Fruit fly (Drosophila melanogaster) whole organism, embryonic: ENCODE results near the gene CG15536.

Experiments used
- B-H2 ChIP-seq: fragments of 200-800 bp; sonication (Bioruptor generic); optimal IDR thresholded peaks from 2 replicates; lab custom pipeline; 2018; ENCODE audit warnings: missing biosample characterization, mild to moderate bottlenecking, missing genetic modification characterization
- CG1024 ChIP-seq: fragments of 200-800 bp; sonication (Bioruptor generic); IDR thresholded peaks from 2 replicates; pipeline ENCODE4 v1.3.6; 2022; ENCODE audit warnings: missing biosample characterization, missing genetic modification characterization
- CG10543 ChIP-seq: fragments of 200-800 bp; sonication (Bioruptor generic); optimal IDR thresholded peaks from 3 replicates; lab custom pipeline; 2017; ENCODE audit warnings: missing biosample characterization, mild to moderate bottlenecking, missing genetic modification characterization, moderate library complexity
- CG11398 ChIP-seq: fragments of 200-800 bp; sonication (Bioruptor generic); optimal IDR thresholded peaks from 2 replicates; lab custom pipeline; 2016; ENCODE audit warnings: missing biosample characterization, missing genetic modification characterization
- CG11504 ChIP-seq: fragments of 200-800 bp; sonication (Bioruptor generic); optimal IDR thresholded peaks from 3 replicates; lab custom pipeline; 2019; ENCODE audit warnings: missing biosample characterization, mild to moderate bottlenecking, missing genetic modification characterization, moderate library complexity
- CG12071 ChIP-seq: fragments of 200-800 bp; sonication (Bioruptor generic); optimal IDR thresholded peaks from 3 replicates; lab custom pipeline; 2018; ENCODE audit warnings: missing biosample characterization, mild to moderate bottlenecking, missing genetic modification characterization
- CG1602 ChIP-seq: fragments of 200-800 bp; sonication (Bioruptor generic); optimal IDR thresholded peaks from 3 replicates; lab custom pipeline; 2016; ENCODE audit warnings: missing biosample characterization, missing genetic modification characterization
- CG17612 ChIP-seq: fragments of 200-800 bp; sonication (Bioruptor generic); IDR thresholded peaks from 2 replicates; pipeline ENCODE4 v1.3.6; 2022; ENCODE audit warnings: missing biosample characterization, missing genetic modification characterization
- CG18764 ChIP-seq: fragments of 200-800 bp; sonication (Bioruptor generic); optimal IDR thresholded peaks from 3 replicates; lab custom pipeline; 2016; ENCODE audit warnings: missing biosample characterization, missing genetic modification characterization
- CG30020 ChIP-seq: fragments of 200-800 bp; optimal IDR thresholded peaks from 2 replicates; lab custom pipeline; 2019; ENCODE audit warnings: missing biosample characterization, mild to moderate bottlenecking, missing genetic modification characterization, moderate library complexity
- CG4424 ChIP-seq: fragments of 200-800 bp; sonication (Bioruptor generic); optimal IDR thresholded peaks from 3 replicates; lab custom pipeline; 2016; ENCODE audit warnings: missing biosample characterization, missing genetic modification characterization
- CG4617 ChIP-seq: fragments of 200-800 bp; sonication (Bioruptor generic); optimal IDR thresholded peaks from 3 replicates; lab custom pipeline; 2016; ENCODE audit warnings: missing biosample characterization, missing genetic modification characterization, borderline replicate concordance
- CG7372 ChIP-seq: fragments of 200-800 bp; sonication (Bioruptor generic); IDR thresholded peaks from 2 replicates; pipeline ENCODE4 v1.3.6; 2022; ENCODE audit warnings: missing biosample characterization, missing genetic modification characterization
- CG7556 ChIP-seq: fragments of 200-800 bp; sonication (Bioruptor generic); optimal IDR thresholded peaks from 2 replicates; lab custom pipeline; 2017; ENCODE audit warnings: missing biosample characterization, mild to moderate bottlenecking, missing genetic modification characterization
- CG9215 ChIP-seq: fragments of 200-800 bp; sonication (Bioruptor generic); IDR thresholded peaks from 2 replicates; pipeline ENCODE4 v1.3.6; 2022; ENCODE audit warnings: missing biosample characterization, missing genetic modification characterization
- CG9876 ChIP-seq: fragments of 200-800 bp; sonication (Bioruptor generic); optimal IDR thresholded peaks from 2 replicates; lab custom pipeline; 2016; ENCODE audit warnings: missing biosample characterization, missing genetic modification characterization
- D ChIP-seq, 2 experiments: fragments of 200-800 bp in 1 of 2; fragments of >200 bp in 1 of 2; sonication (Bioruptor generic) in 1 of 2; optimal IDR thresholded peaks; 2 replicates in 1 of 2; 3 replicates in 1 of 2; lab custom pipeline; 2017; ENCODE audit warnings: mild to moderate bottlenecking in 1 of 2, missing biosample characterization in 1 of 2, missing genetic modification characterization in 1 of 2, missing genetic modification reagents in 1 of 2
- D19A ChIP-seq: fragments of 200-800 bp; optimal IDR thresholded peaks from 3 replicates; lab custom pipeline; 2019; ENCODE audit warnings: missing biosample characterization, mild to moderate bottlenecking, missing genetic modification characterization, moderate library complexity
- Gug ChIP-seq: fragments of 200-800 bp; sonication (Bioruptor generic); IDR thresholded peaks from 4 replicates; pipeline ENCODE4 v1.3.6; 2022; ENCODE audit warnings: missing biosample characterization, missing genetic modification characterization
- MTF-1 ChIP-seq: fragments of 200-800 bp; sonication (Bioruptor generic); optimal IDR thresholded peaks from 2 replicates; lab custom pipeline; 2018; ENCODE audit warnings: missing biosample characterization, mild to moderate bottlenecking, missing genetic modification characterization, borderline replicate concordance
- Meics ChIP-seq: fragments of 200-800 bp; sonication (Bioruptor generic); optimal IDR thresholded peaks from 2 replicates; lab custom pipeline; 2017; ENCODE audit warnings: missing biosample characterization, mild to moderate bottlenecking, missing genetic modification characterization
- NC2β ChIP-seq: fragments of 200-800 bp; sonication (Bioruptor generic); optimal IDR thresholded peaks from 2 replicates; lab custom pipeline; 2016; ENCODE audit warnings: missing biosample characterization, missing genetic modification characterization
- NFAT ChIP-seq: fragments of 200-800 bp; sonication (Bioruptor generic); IDR thresholded peaks from 2 replicates; pipeline ENCODE4 v1.3.6; 2022; ENCODE audit warnings: missing biosample characterization, missing genetic modification characterization
- Side ChIP-seq: fragments of 200-800 bp; sonication (Bioruptor generic); optimal IDR thresholded peaks from 2 replicates; lab custom pipeline; 2016; ENCODE audit warnings: missing biosample characterization, missing genetic modification characterization
- TFAM ChIP-seq: fragments of 200-800 bp; sonication (Bioruptor generic); optimal IDR thresholded peaks from 2 replicates; lab custom pipeline; 2017; ENCODE audit warnings: missing biosample characterization, missing genetic modification characterization, inconsistent platforms
- Xbp1 ChIP-seq: fragments of 200-800 bp; sonication (Bioruptor generic); optimal IDR thresholded peaks from 3 replicates; lab custom pipeline; 2016; ENCODE audit warnings: missing biosample characterization, mild to moderate bottlenecking, missing genetic modification characterization
- aop ChIP-seq: fragments of 200-800 bp; sonication (Bioruptor generic); IDR thresholded peaks from 2 replicates; pipeline ENCODE4 v1.3.6; 2022; ENCODE audit warnings: missing biosample characterization, missing genetic modification characterization
- bbx ChIP-seq: fragments of 200-800 bp; sonication (Bioruptor generic); IDR thresholded peaks from 2 replicates; pipeline ENCODE4 v1.3.6; 2022; ENCODE audit warnings: missing biosample characterization, missing genetic modification characterization; ENCODE audit not compliant: partially characterized antibody
- cas ChIP-seq: fragments of 200-800 bp; sonication (Bioruptor generic); IDR thresholded peaks from 2 replicates; pipeline ENCODE4 v1.3.6; 2022; ENCODE audit warnings: missing biosample characterization, missing genetic modification characterization
- cato ChIP-seq: fragments of 200-800 bp; sonication (Bioruptor generic); optimal IDR thresholded peaks from 2 replicates; lab custom pipeline; 2016; ENCODE audit warnings: missing biosample characterization, missing genetic modification characterization, borderline replicate concordance
- croc ChIP-seq: fragments of 200-800 bp; sonication (Bioruptor generic); conservative IDR thresholded peaks from 3 replicates; pipeline ENCODE4 v1.3.6; 2022; ENCODE audit warnings: missing biosample characterization, missing genetic modification characterization
- dmrt99B ChIP-seq: fragments of 200-800 bp; sonication (Bioruptor generic); optimal IDR thresholded peaks from 2 replicates; lab custom pipeline; 2018; ENCODE audit warnings: missing biosample characterization, mild to moderate bottlenecking, missing genetic modification characterization, moderate library complexity
- esg ChIP-seq: fragments of 200-800 bp; sonication (Bioruptor generic); conservative IDR thresholded peaks from 2 replicates; pipeline ENCODE4 v1.3.6; 2022; ENCODE audit warnings: missing biosample characterization, missing genetic modification characterization
- gfzf ChIP-seq: fragments of 200-800 bp; sonication (Bioruptor generic); optimal IDR thresholded peaks from 2 replicates; lab custom pipeline; 2016; ENCODE audit warnings: missing biosample characterization, mild to moderate bottlenecking, missing genetic modification characterization, moderate library complexity
- gt ChIP-seq: fragments of 200-800 bp; sonication (Bioruptor generic); IDR thresholded peaks from 2 replicates; pipeline ENCODE4 v1.3.6; 2022; ENCODE audit warnings: missing biosample characterization, missing genetic modification characterization
- ken ChIP-seq: fragments of 200-800 bp; sonication (Bioruptor generic); IDR thresholded peaks from 3 replicates; pipeline ENCODE4 v1.3.6; 2022; ENCODE audit warnings: missing biosample characterization, missing genetic modification characterization
- kni ChIP-seq: fragments of 200-800 bp; sonication (Bioruptor generic); optimal IDR thresholded peaks from 3 replicates; lab custom pipeline; 2017; ENCODE audit warnings: mild to moderate bottlenecking, missing biosample characterization, missing genetic modification reagents, missing genetic modification characterization
- mld ChIP-seq: fragments of 200-800 bp; sonication (Bioruptor generic); IDR thresholded peaks from 3 replicates; pipeline ENCODE4 v1.3.6; 2022; ENCODE audit warnings: missing biosample characterization, missing genetic modification characterization; ENCODE audit not compliant: partially characterized antibody
- nom ChIP-seq: fragments of 200-800 bp; sonication (Bioruptor generic); optimal IDR thresholded peaks from 2 replicates; lab custom pipeline; 2017; ENCODE audit warnings: missing biosample characterization, missing genetic modification characterization, mild to moderate bottlenecking, moderate library complexity, missing genetic modification reagents
- sima ChIP-seq: fragments of 200-800 bp; sonication (Bioruptor generic); optimal IDR thresholded peaks from 2 replicates; lab custom pipeline; 2016; ENCODE audit warnings: missing biosample characterization, missing genetic modification characterization
- sr ChIP-seq: fragments of 200-800 bp; sonication (Bioruptor generic); IDR thresholded peaks from 3 replicates; pipeline ENCODE4 v1.3.6; 2022; ENCODE audit warnings: missing biosample characterization, missing genetic modification characterization
- ssp ChIP-seq: fragments of 200-800 bp; sonication (Bioruptor generic); IDR thresholded peaks from 2 replicates; pipeline ENCODE4 v1.3.6; 2022; ENCODE audit warnings: missing biosample characterization, missing genetic modification characterization
- tin ChIP-seq: fragments of 200-800 bp; sonication (Bioruptor generic); optimal IDR thresholded peaks from 3 replicates; lab custom pipeline; 2016; ENCODE audit warnings: missing biosample characterization, missing genetic modification characterization
- tup ChIP-seq: fragments of 200-800 bp; sonication (Bioruptor generic); optimal IDR thresholded peaks from 2 replicates; lab custom pipeline; 2016; ENCODE audit warnings: missing biosample characterization, mild to moderate bottlenecking, missing genetic modification characterization, moderate library complexity
- tx ChIP-seq: fragments of 200-800 bp; sonication (Bioruptor generic); optimal IDR thresholded peaks from 2 replicates; lab custom pipeline; 2016; ENCODE audit warnings: missing biosample characterization, missing genetic modification characterization
- usp ChIP-seq: fragments of >200 bp; optimal IDR thresholded peaks from 2 replicates; lab custom pipeline; 2017; ENCODE audit warnings: missing biosample characterization, missing genetic modification characterization
- zen ChIP-seq: fragments of 200-800 bp; sonication (Bioruptor generic); optimal IDR thresholded peaks from 3 replicates; lab custom pipeline; 2018; ENCODE audit warnings: missing biosample characterization, mild to moderate bottlenecking, missing genetic modification characterization, moderate library complexity
- zfh1 ChIP-seq: fragments of 200-800 bp; sonication (Bioruptor generic); IDR thresholded peaks from 3 replicates; pipeline ENCODE4 v1.3.6; 2022; ENCODE audit warnings: missing biosample characterization, missing genetic modification characterization
- zfh2 ChIP-seq: fragments of 200-800 bp; sonication (Bioruptor generic); optimal IDR thresholded peaks from 2 replicates; lab custom pipeline; 2016; ENCODE audit warnings: missing biosample characterization, missing genetic modification characterization

Gene CG15536

DNA sequence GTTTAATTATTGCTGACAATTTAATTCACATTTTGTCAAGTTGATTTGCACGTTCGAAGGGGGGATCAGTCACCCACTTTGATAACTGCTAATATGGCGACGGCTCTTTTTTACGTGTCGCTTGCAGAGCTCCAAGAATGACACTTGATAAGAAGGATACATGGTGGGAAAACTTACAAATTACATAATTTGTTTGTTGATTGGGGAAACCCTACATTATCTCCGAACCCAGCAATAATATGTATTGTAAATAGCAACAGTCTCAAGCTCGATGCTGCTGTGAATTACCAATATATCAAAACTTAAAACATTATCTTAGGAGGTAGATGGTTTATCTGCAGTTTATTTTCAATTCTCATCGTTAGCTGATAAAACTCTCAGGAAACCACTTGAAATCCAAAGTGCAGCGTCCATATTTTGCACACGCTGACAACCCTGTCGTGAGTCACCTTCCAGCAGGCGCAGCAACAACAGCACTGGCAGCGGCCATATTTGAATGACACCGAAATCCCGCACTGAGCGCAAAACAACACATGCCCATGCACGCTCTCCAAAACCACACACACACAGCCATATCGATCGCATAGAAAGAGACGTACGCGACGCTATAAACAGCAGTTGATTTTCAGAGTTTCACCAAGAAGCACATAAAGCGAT, 36.6 kb downstream of the CG15536 start (continued):
- TF ChIP-seq nom (GFP tag; lab: Kevin White, UChicago) (peak; percentile 92), mld (GFP tag; lab: Robert Waterston, UW) (no peak), CG1602 (GFP tag; lab: Kevin White, UChicago) (peak; percentile 96), NFAT (peak; percentile 94), CG11504 (tag; lab: Kevin White, UChicago) (peak; percentile 97), TFAM (GFP tag; lab: Kevin White, UChicago) (peak; percentile 73), cas (GFP tag; lab: Robert Waterston, UW) (no peak), aop (GFP tag; lab: Robert Waterston, UW) (peak; percentile 51; the same call in 1 of the 2 replicates), tx (GFP tag; lab: Kevin White, UChicago) (peak; percentile 97), kni (GFP tag; lab: Kevin White, UChicago) (peak; percentile 95), CG7556 (peak; percentile 99), Meics (peak; percentile 98), D19A (peak; percentile 87), NC2β (GFP tag; lab: Kevin White, UChicago) (peak; percentile 93), Xbp1 (GFP tag; lab: Kevin White, UChicago) (peak; percentile 97), zen (tag; lab: Kevin White, UChicago) (peak; percentile 86), CG17612 (GFP tag; lab: Robert Waterston, UW) (peak; percentile 73), CG9215 (peak; percentile 93), sima (GFP tag; lab: Kevin White, UChicago) (peak; percentile 93), CG7372 (GFP tag; lab: Robert Waterston, UW) (peak; percentile 87), CG9876 (peak; percentile 95), CG4617 (peak; percentile 82), sr (GFP tag; lab: Robert Waterston, UW) (peak; percentile 42; the same call in 1 of the 3 replicates), cato (GFP tag; lab: Kevin White, UChicago) (peak; percentile 96), dmrt99B (tag; lab: Kevin White, UChicago) (peak; percentile 94), gfzf (peak; percentile 20), esg (GFP tag; lab: Robert Waterston, UW) (peak; percentile 90), zfh1 (GFP tag; lab: Robert Waterston, UW) (peak; percentile 87), Side (peak; percentile 97), ssp (GFP tag; lab: Robert Waterston, UW) (peak; percentile 79), tin (GFP tag; lab: Kevin White, UChicago) (peak; percentile 97), usp (GFP tag; lab: Kevin White, UChicago) (no peak), CG30020 (peak; percentile 82), CG1024 (GFP tag; lab: Robert Waterston, UW) (peak; percentile 62; the same call in 1 of the 2 replicates), ken (peak; percentile 89), Gug (GFP tag; lab: Robert Waterston, UW) (peak; percentile 95), bbx (GFP tag; lab: Robert Waterston, UW) (peak; percentile 54; the same call in 1 of the 2 replicates), CG4424 (GFP tag; lab: Kevin White, UChicago) (peak; percentile 98), croc (GFP tag; lab: Robert Waterston, UW) (peak; percentile 91), CG11398 (GFP tag; lab: Kevin White, UChicago) (peak; percentile 97), gt (GFP tag; lab: Robert Waterston, UW) (peak; percentile 76), D (optimal IDR thresholded peaks at IDR 0.05; lab: Kevin White, UChicago) (no peak), D (GFP tag; optimal IDR thresholded peaks at IDR 0.05; lab: Kevin White, UChicago) (peak; percentile 97), zfh2 (GFP tag; lab: Kevin White, UChicago) (peak; percentile 96), B-H2 (GFP tag; lab: Kevin White, UChicago) (peak; percentile 80), CG18764 (GFP tag; lab: Kevin White, UChicago) (peak; percentile 91), tup (GFP tag; lab: Kevin White, UChicago) (peak; percentile 89), CG12071 (peak; percentile 88), CG10543 (GFP tag; lab: Kevin White, UChicago) (peak; percentile 98), MTF-1 (peak; percentile 99)
